Worm (Caenorhabditis elegans) whole organism, midembryonic: ENCODE measurements around the gene F47E1.4.

Source experiments
- T22C8.4 ChIP-seq: fragments of 200-800 bp; sonication (Bioruptor generic); IDR thresholded peaks from 2 replicates; pipeline ENCODE4 v1.3.6; 2022; ENCODE audit warnings: missing genetic modification characterization, missing compliant biosample characterization
- cog-1 ChIP-seq: sonication (generic microtip); optimal IDR thresholded peaks from 2 replicates; lab custom pipeline; 2016; ENCODE audit warnings: missing genetic modification characterization, missing compliant biosample characterization
- flt-1 ChIP-seq: fragments of 200-800 bp; sonication (Bioruptor generic); IDR thresholded peaks from 2 replicates; pipeline ENCODE4 v1.3.6; 2022; ENCODE audit warnings: missing genetic modification characterization, missing compliant biosample characterization
- klf-2 ChIP-seq: fragments of 200-800 bp; sonication (Bioruptor generic); conservative IDR thresholded peaks from 2 replicates; pipeline ENCODE4 v1.3.6; 2022; ENCODE audit warnings: missing genetic modification reagents, missing genetic modification characterization, missing compliant biosample characterization
- med-1 ChIP-seq: sonication (generic microtip); optimal IDR thresholded peaks from 2 replicates; lab custom pipeline; 2017; ENCODE audit warnings: missing genetic modification characterization, mild to moderate bottlenecking, missing compliant biosample characterization, antibody characterized with exemption, missing genetic modification reagents; ENCODE audit not compliant: insufficient read depth
- ref-1 ChIP-seq: fragments of 200-800 bp; sonication (Bioruptor generic); conservative IDR thresholded peaks from 2 replicates; pipeline ENCODE4 v1.3.6; 2022; ENCODE audit warnings: missing genetic modification reagents, missing genetic modification characterization, missing compliant biosample characterization
- tab-1 ChIP-seq: fragments of 200-800 bp; sonication (Bioruptor generic); IDR thresholded peaks from 2 replicates; pipeline ENCODE4 v1.3.6; 2022; ENCODE audit warnings: missing genetic modification characterization, missing compliant biosample characterization
- ztf-29 ChIP-seq: fragments of 200-800 bp; sonication (Bioruptor generic); IDR thresholded peaks from 2 replicates; pipeline ENCODE4 v1.3.6; 2022; ENCODE audit warnings: missing genetic modification reagents, missing genetic modification characterization, missing compliant biosample characterization

- TF ChIP-seq T22C8.4 (GFP tag; lab: Robert Waterston, UW): no peak
- TF ChIP-seq cog-1 (tag; lab: Kevin White, UChicago): no peak
- TF ChIP-seq ref-1 (GFP tag; lab: Robert Waterston, UW): no peak
- TF ChIP-seq flt-1 (GFP tag; lab: Robert Waterston, UW): no peak
- no peak for TF ChIP-seq klf-2 (GFP tag; lab: Robert Waterston, UW)
- TF ChIP-seq tab-1 (GFP tag; lab: Robert Waterston, UW): no peak
- no peak for TF ChIP-seq med-1 (GFP tag; lab: Kevin White, UChicago)
- TF ChIP-seq ztf-29: no peak
Measured at ce11 chrX:9022779-9023178, 39.8 kb upstream of the F47E1.4 start, which contains the start of gene T25B6.6.
